Worm (Caenorhabditis elegans) whole organism, L3 larva: ENCODE measurements around the gene F35H10.2.
A peak's percentile ranks its signal among the peaks of the same experiment; 100 is the strongest.

Experiments
- R02D3.7 ChIP-seq: fragments of 150-350 bp; optimal IDR thresholded peaks from 2 replicates; lab custom pipeline; 2014; ENCODE audit warnings: missing biosample characterization, missing genetic modification characterization
- ZK546.5 ChIP-seq: sonication (generic microtip); optimal IDR thresholded peaks from 2 replicates; lab custom pipeline; 2017; ENCODE audit warnings: missing biosample characterization, missing genetic modification characterization
- aly-2 ChIP-seq: fragments of 150-350 bp; optimal IDR thresholded peaks from 2 replicates; lab custom pipeline; 2014; ENCODE audit warnings: missing biosample characterization, missing genetic modification characterization
- ama-1 ChIP-seq: fragments of 150-350 bp; optimal IDR thresholded peaks from 2 replicates; lab custom pipeline; 2018
- ceh-16 ChIP-seq: sonication (generic microtip); optimal IDR thresholded peaks from 2 replicates; lab custom pipeline; 2017; ENCODE audit warnings: missing biosample characterization, missing genetic modification characterization
- ceh-28 ChIP-seq: fragments of 150-350 bp; optimal IDR thresholded peaks from 2 replicates; lab custom pipeline; 2014; ENCODE audit warnings: missing biosample characterization, missing genetic modification reagents, missing genetic modification characterization
- ceh-82 ChIP-seq: fragments of 150-350 bp; optimal IDR thresholded peaks from 2 replicates; lab custom pipeline; 2014; ENCODE audit warnings: missing biosample characterization, missing genetic modification characterization
- ceh-9 ChIP-seq: sonication (generic microtip); optimal IDR thresholded peaks from 2 replicates; lab custom pipeline; 2018; ENCODE audit warnings: missing biosample characterization, missing genetic modification characterization
- daf-12 ChIP-seq: fragments of 150-350 bp; optimal IDR thresholded peaks from 2 replicates; lab custom pipeline; 2014; ENCODE audit warnings: missing biosample characterization, missing genetic modification reagents, missing genetic modification characterization
- egl-27 ChIP-seq: sonication (generic microtip); optimal IDR thresholded peaks from 4 replicates; lab custom pipeline; 2017; ENCODE audit warnings: missing biosample characterization, missing genetic modification reagents, missing genetic modification characterization
- egl-5 ChIP-seq: fragments of 150-350 bp; optimal IDR thresholded peaks from 2 replicates; lab custom pipeline; 2017; ENCODE audit warnings: missing biosample characterization, missing genetic modification reagents, missing genetic modification characterization, inconsistent platforms
- elt-1 ChIP-seq: fragments of 150-350 bp; optimal IDR thresholded peaks from 2 replicates; lab custom pipeline; 2014; ENCODE audit warnings: missing biosample characterization, missing genetic modification characterization
- elt-2 ChIP-seq: sonication (generic microtip); optimal IDR thresholded peaks from 2 replicates; lab custom pipeline; 2016; ENCODE audit warnings: missing genetic modification reagents, mild to moderate bottlenecking, missing genetic modification characterization, missing compliant biosample characterization
- elt-3 ChIP-seq, 3 experiments: fragments of 150-350 bp in 1 of 3; sonication (generic microtip) in 2 of 3; optimal IDR thresholded peaks; 2 replicates in 2 of 3; 4 replicates in 1 of 3; lab custom pipeline; 2014 to 2017; ENCODE audit warnings: missing biosample characterization in 3 of 3, missing genetic modification characterization in 3 of 3
- eor-1 ChIP-seq, 2 experiments: fragments of 150-350 bp; optimal IDR thresholded peaks; 2 replicates each; lab custom pipeline; 2014 to 2018; ENCODE audit warnings: missing biosample characterization in 2 of 2, missing genetic modification characterization in 2 of 2
- fkh-10 ChIP-seq: sonication (generic microtip); optimal IDR thresholded peaks from 2 replicates; lab custom pipeline; 2017; ENCODE audit warnings: missing biosample characterization, missing genetic modification reagents, missing genetic modification characterization
- fkh-2 ChIP-seq: fragments of 150-350 bp; optimal IDR thresholded peaks from 2 replicates; lab custom pipeline; 2014; ENCODE audit warnings: missing biosample characterization, missing genetic modification reagents, missing genetic modification characterization
- fos-1 ChIP-seq: fragments of 150-350 bp; optimal IDR thresholded peaks from 2 replicates; lab custom pipeline; 2014; ENCODE audit warnings: missing biosample characterization, missing genetic modification characterization
- hmg-11 ChIP-seq: sonication (generic microtip); optimal IDR thresholded peaks from 2 replicates; lab custom pipeline; 2016; ENCODE audit warnings: missing genetic modification characterization, missing compliant biosample characterization
- jun-1 ChIP-seq: fragments of 150-350 bp; optimal IDR thresholded peaks from 2 replicates; lab custom pipeline; 2014; ENCODE audit warnings: missing biosample characterization, missing genetic modification reagents, missing genetic modification characterization
- lin-15B ChIP-seq: fragments of 150-350 bp; optimal IDR thresholded peaks from 2 replicates; lab custom pipeline; 2014; ENCODE audit warnings: missing biosample characterization, missing genetic modification characterization
- lin-39 ChIP-seq: fragments of 150-350 bp; optimal IDR thresholded peaks from 2 replicates; lab custom pipeline; 2018; ENCODE audit warnings: missing biosample characterization, missing genetic modification reagents, missing genetic modification characterization
- lsy-12 ChIP-seq: sonication (generic microtip); optimal IDR thresholded peaks from 2 replicates; lab custom pipeline; 2016; ENCODE audit warnings: mild to moderate bottlenecking, missing genetic modification characterization, missing compliant biosample characterization
- mdl-1 ChIP-seq: fragments of 150-350 bp; optimal IDR thresholded peaks from 2 replicates; lab custom pipeline; 2014; ENCODE audit warnings: missing biosample characterization, missing genetic modification characterization
- mml-1 ChIP-seq: fragments of 150-350 bp; sonication (generic microtip); optimal IDR thresholded peaks from 3 replicates; lab custom pipeline; 2014; ENCODE audit warnings: missing biosample characterization, missing genetic modification characterization
- nfya-1 ChIP-seq: sonication (generic microtip); optimal IDR thresholded peaks from 2 replicates; lab custom pipeline; 2017; ENCODE audit warnings: missing genetic modification characterization, mild to moderate bottlenecking, missing compliant biosample characterization, antibody characterized with exemption, moderate library complexity; ENCODE audit not compliant: insufficient read depth
- nhr-11 ChIP-seq: fragments of 150-350 bp; optimal IDR thresholded peaks from 2 replicates; lab custom pipeline; 2014; ENCODE audit warnings: missing biosample characterization, missing genetic modification characterization
- nhr-12 ChIP-seq: fragments of 150-350 bp; optimal IDR thresholded peaks from 2 replicates; lab custom pipeline; 2014; ENCODE audit warnings: missing biosample characterization, missing genetic modification characterization
- nhr-23 ChIP-seq: fragments of 150-350 bp; optimal IDR thresholded peaks from 2 replicates; lab custom pipeline; 2014; ENCODE audit warnings: missing biosample characterization, missing genetic modification reagents, missing genetic modification characterization
- nhr-237 ChIP-seq: fragments of 150-350 bp; optimal IDR thresholded peaks from 2 replicates; lab custom pipeline; 2014; ENCODE audit warnings: missing biosample characterization, missing genetic modification characterization
- nhr-25 ChIP-seq: sonication (generic microtip); optimal IDR thresholded peaks from 2 replicates; lab custom pipeline; 2017; ENCODE audit warnings: missing biosample characterization, missing genetic modification characterization
- nhr-28 ChIP-seq: fragments of 150-350 bp; optimal IDR thresholded peaks from 2 replicates; lab custom pipeline; 2014; ENCODE audit warnings: missing biosample characterization, missing genetic modification characterization
- nhr-43 ChIP-seq: sonication (generic microtip); optimal IDR thresholded peaks from 2 replicates; lab custom pipeline; 2016; ENCODE audit warnings: mild to moderate bottlenecking, missing genetic modification characterization, missing compliant biosample characterization; ENCODE audit not compliant: poor library complexity, severe bottlenecking
- nhr-67 ChIP-seq: fragments of 150-350 bp; optimal IDR thresholded peaks from 2 replicates; lab custom pipeline; 2014; ENCODE audit warnings: missing biosample characterization, missing genetic modification characterization
- nhr-76 ChIP-seq: fragments of 150-350 bp; sonication (generic microtip); optimal IDR thresholded peaks from 5 replicates; lab custom pipeline; 2014; ENCODE audit warnings: missing biosample characterization, missing genetic modification characterization
- nhr-77 ChIP-seq: fragments of 150-350 bp; optimal IDR thresholded peaks from 2 replicates; lab custom pipeline; 2014; ENCODE audit warnings: missing biosample characterization, missing genetic modification characterization
- pha-4 ChIP-seq: fragments of 150-350 bp; optimal IDR thresholded peaks from 2 replicates; lab custom pipeline; 2014; ENCODE audit warnings: missing biosample characterization, missing genetic modification reagents, missing genetic modification characterization
- pqm-1 ChIP-seq: fragments of 150-350 bp; optimal IDR thresholded peaks from 2 replicates; lab custom pipeline; 2017; ENCODE audit warnings: missing biosample characterization, missing genetic modification characterization, inconsistent platforms
- sea-2 ChIP-seq: fragments of 150-350 bp; sonication (generic microtip); optimal IDR thresholded peaks from 4 replicates; lab custom pipeline; 2014; ENCODE audit warnings: missing biosample characterization, missing genetic modification reagents, missing genetic modification characterization
- skn-1 ChIP-seq: fragments of 150-350 bp; optimal IDR thresholded peaks from 2 replicates; lab custom pipeline; 2014; ENCODE audit warnings: missing biosample characterization, missing genetic modification characterization
- snpc-4 ChIP-seq: fragments of 150-350 bp; optimal IDR thresholded peaks from 2 replicates; lab custom pipeline; 2014; ENCODE audit warnings: missing biosample characterization, missing genetic modification characterization
- tbx-2 ChIP-seq: sonication (generic microtip); optimal IDR thresholded peaks from 2 replicates; lab custom pipeline; 2016; ENCODE audit warnings: mild to moderate bottlenecking, missing genetic modification characterization, missing compliant biosample characterization
- unc-39 ChIP-seq: sonication (generic microtip); optimal IDR thresholded peaks from 4 replicates; lab custom pipeline; 2017; ENCODE audit warnings: missing biosample characterization, missing genetic modification characterization
- unc-62 ChIP-seq: fragments of 150-350 bp; sonication (generic microtip); optimal IDR thresholded peaks from 4 replicates; lab custom pipeline; 2014; ENCODE audit warnings: missing biosample characterization, missing genetic modification reagents, missing genetic modification characterization
- zag-1 ChIP-seq: fragments of 150-350 bp; optimal IDR thresholded peaks from 2 replicates; lab custom pipeline; 2014; ENCODE audit warnings: missing biosample characterization, missing genetic modification characterization
- ztf-11 ChIP-seq: fragments of 150-350 bp; optimal IDR thresholded peaks from 2 replicates; lab custom pipeline; 2014; ENCODE audit warnings: missing biosample characterization, missing genetic modification characterization
- ztf-4 ChIP-seq: fragments of 150-350 bp; optimal IDR thresholded peaks from 2 replicates; lab custom pipeline; 2014; ENCODE audit warnings: missing biosample characterization, missing genetic modification characterization

The F35H10.2 gene

ce11 chrIV:8375381-8375780, 46.4 kb downstream of the F35H10.2 start:
- TF ChIP-seq nhr-23 (peak; percentile 56), nhr-28 (tag; lab: Kevin White, UChicago) (no peak), R02D3.7 (tag; lab: Kevin White, UChicago) (peak; percentile 79), ceh-16 (no peak), fkh-2 (no peak), nhr-25 (tag; lab: Kevin White, UChicago) (peak; percentile 59), lin-39 (tag; lab: Kevin White, UChicago) (peak; percentile 90), nhr-11 (tag; lab: Kevin White, UChicago) (no peak), fkh-10 (GFP tag; lab: Kevin White, UChicago) (no peak), daf-12 (no peak), snpc-4 (peak; percentile 63), nhr-237 (tag; lab: Kevin White, UChicago) (no peak), nhr-12 (tag; lab: Kevin White, UChicago) (no peak), mml-1 (tag; lab: Kevin White, UChicago) (no peak), lin-15B (tag; lab: Kevin White, UChicago) (peak; percentile 59), unc-62 (GFP tag; lab: Kevin White, UChicago) (no peak), ceh-28 (tag; lab: Kevin White, UChicago) (no peak), unc-39 (tag; lab: Kevin White, UChicago) (no peak), ceh-82 (tag; lab: Kevin White, UChicago) (peak; percentile 18), nfya-1 (tag; lab: Kevin White, UChicago) (peak; percentile 80), hmg-11 (tag; lab: Kevin White, UChicago) (no peak), nhr-43 (peak; percentile 81), lsy-12 (peak; percentile 79), aly-2 (tag; lab: Kevin White, UChicago) (no peak), elt-2 (peak; percentile 66), ZK546.5 (no peak), pha-4 (peak; percentile 88), ztf-11 (tag; lab: Kevin White, UChicago) (no peak), ama-1 (lab: Kevin White, UChicago) (peak; percentile 84), nhr-77 (no peak), fos-1 (tag; lab: Kevin White, UChicago) (no peak), elt-1 (tag; lab: Kevin White, UChicago) (no peak), tbx-2 (tag; lab: Kevin White, UChicago) (peak; percentile 59), egl-5 (peak; percentile 71), jun-1 (tag; lab: Kevin White, UChicago) (peak; percentile 55), skn-1 (tag; lab: Kevin White, UChicago) (peak; percentile 57), egl-27 (peak; percentile 7), ztf-4 (tag; lab: Kevin White, UChicago) (peak; percentile 30), eor-1 (tag; optimal IDR thresholded peaks at IDR 0.05; lab: Kevin White, UChicago) (no peak), zag-1 (no peak), mdl-1 (tag; lab: Kevin White, UChicago) (no peak), nhr-67 (tag; lab: Kevin White, UChicago) (no peak), pqm-1 (tag; lab: Kevin White, UChicago) (peak; percentile 72), nhr-76 (tag; lab: Kevin White, UChicago) (no peak), ceh-9 (tag; lab: Kevin White, UChicago) (no peak), sea-2 (GFP tag; lab: Kevin White, UChicago) (no peak), elt-3 (tag; optimal IDR thresholded peaks at IDR 0.05; lab: Kevin White, UChicago) (no peak)

- TF ChIP-seq nfya-1 (tag; lab: Kevin White, UChicago) (peak; percentile 44), elt-3 (tag; optimal IDR thresholded peaks at IDR 0.05; lab: Kevin White, UChicago) (no peak), pha-4 (peak; percentile 55)
These were observed 47.9 kb downstream of the F35H10.2 start for ce11 chrIV:8376923-8377322.
